Worm (Caenorhabditis elegans): ENCODE measurements around the gene gldi-6.

DNA sequence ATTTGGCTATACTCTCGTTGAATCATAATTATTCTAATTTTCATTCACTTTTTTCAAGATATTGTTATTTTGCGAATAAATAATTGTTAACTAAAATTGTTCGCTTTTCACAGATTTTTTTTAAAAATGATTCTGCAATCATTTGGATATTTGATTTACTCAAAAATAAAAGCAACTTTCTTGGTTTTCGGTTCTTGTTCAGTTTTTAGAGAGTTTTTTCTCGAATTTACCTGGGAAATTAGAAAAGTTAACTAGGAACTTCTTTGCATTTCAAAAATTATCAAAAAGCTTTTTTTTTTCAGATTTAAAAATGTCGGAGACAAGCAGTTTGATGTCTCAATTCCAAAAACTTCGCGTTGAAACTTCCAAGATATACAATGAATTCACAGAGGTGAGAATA lies at the start of gene gldi-6, which contains the start of gene C16C8.20:
- no peak for TF ChIP-seq dao-5 (tag; optimal IDR thresholded peaks at IDR 0.05)
- no peak for TF ChIP-seq W03F9.2 (tag; optimal IDR thresholded peaks at IDR 0.05)
- TF ChIP-seq him-1 (tag; optimal IDR thresholded peaks at IDR 0.05), result no peak
